Worm (Caenorhabditis elegans): ENCODE measurements around the gene nhr-56.

Gene nhr-56

ce11 chrV:2214428-2215038 lies 4.3 kb upstream of the nhr-56 start, which contains the start of gene nhr-184:
nhr-184 (minus strand) TSS chrV:2214478.
- TF ChIP-seq ref-1 (GFP tag; conservative IDR thresholded peaks at IDR 0.05), result no peak
- TF ChIP-seq ztf-29 (GFP tag; IDR thresholded peaks at IDR 0.05), result no peak
- TF ChIP-seq T22C8.4 (GFP tag; IDR thresholded peaks at IDR 0.05), result no peak
- TF ChIP-seq klf-2 (GFP tag; conservative IDR thresholded peaks at IDR 0.05), result no peak
- no peak for TF ChIP-seq med-1 (GFP tag; optimal IDR thresholded peaks at IDR 0.05; ENCODE audit: insufficient read depth)
- no peak for TF ChIP-seq cog-1 (tag; optimal IDR thresholded peaks at IDR 0.05)
- TF ChIP-seq ztf-23 (GFP tag; IDR thresholded peaks at IDR 0.05), result no peak
- no peak for TF ChIP-seq tab-1 (GFP tag; IDR thresholded peaks at IDR 0.05)
- no peak for TF ChIP-seq flt-1 (GFP tag; IDR thresholded peaks at IDR 0.05)

- TF ChIP-seq T22C8.4 (GFP tag; IDR thresholded peaks at IDR 0.05) (no peak), tab-1 (GFP tag; IDR thresholded peaks at IDR 0.05) (no peak), ztf-29 (GFP tag; IDR thresholded peaks at IDR 0.05) (no peak), med-1 (GFP tag; optimal IDR thresholded peaks at IDR 0.05; ENCODE audit: insufficient read depth) (no peak), flt-1 (GFP tag; IDR thresholded peaks at IDR 0.05) (no peak), ztf-23 (GFP tag; IDR thresholded peaks at IDR 0.05) (no peak), ref-1 (GFP tag; conservative IDR thresholded peaks at IDR 0.05) (no peak), klf-2 (GFP tag; conservative IDR thresholded peaks at IDR 0.05) (no peak), cog-1 (tag; optimal IDR thresholded peaks at IDR 0.05) (no peak)
Observed at ce11 chrV:2215352-2215751, 3.5 kb upstream of the nhr-56 start, which contains the start of gene nstp-8. nstp-8 (plus strand) TSS chrV:2215652.

ce11 chrV:2216927-2217326 lies 1.9 kb upstream of the nhr-56 start:
- TF ChIP-seq ref-1 (GFP tag; conservative IDR thresholded peaks at IDR 0.05) (no peak), klf-2 (GFP tag; conservative IDR thresholded peaks at IDR 0.05) (no peak), flt-1 (GFP tag; IDR thresholded peaks at IDR 0.05) (no peak), med-1 (GFP tag; optimal IDR thresholded peaks at IDR 0.05; ENCODE audit: insufficient read depth) (no peak), tab-1 (GFP tag; IDR thresholded peaks at IDR 0.05) (no peak), ztf-29 (GFP tag; IDR thresholded peaks at IDR 0.05) (no peak), ztf-23 (GFP tag; IDR thresholded peaks at IDR 0.05) (no peak), cog-1 (tag; optimal IDR thresholded peaks at IDR 0.05) (no peak), T22C8.4 (GFP tag; IDR thresholded peaks at IDR 0.05) (no peak)

ce11 chrV:2221764-2222163 lies 3.0 kb downstream of the nhr-56 start, which contains the start of gene nhr-128:
nhr-128 (plus strand) TSS chrV:2222064.
- no peak for TF ChIP-seq flt-1 (GFP tag; IDR thresholded peaks at IDR 0.05)
- TF ChIP-seq ztf-23 (GFP tag; IDR thresholded peaks at IDR 0.05), result no peak
- TF ChIP-seq klf-2 (GFP tag; conservative IDR thresholded peaks at IDR 0.05), result no peak
- TF ChIP-seq T22C8.4 (GFP tag; IDR thresholded peaks at IDR 0.05), result no peak
- no peak for TF ChIP-seq ref-1 (GFP tag; conservative IDR thresholded peaks at IDR 0.05)
- TF ChIP-seq tab-1 (GFP tag; IDR thresholded peaks at IDR 0.05), result no peak
- no peak for TF ChIP-seq ztf-29 (GFP tag; IDR thresholded peaks at IDR 0.05)
- no peak for TF ChIP-seq med-1 (GFP tag; optimal IDR thresholded peaks at IDR 0.05; ENCODE audit: insufficient read depth)

ce11 chrV:2225130-2225529 lies 6.3 kb downstream of the nhr-56 start, which contains the start of gene nhr-103:
nhr-103 (plus strand) TSS chrV:2225430.
- TF ChIP-seq cog-1 (tag; optimal IDR thresholded peaks at IDR 0.05), result no peak
- no peak for TF ChIP-seq T22C8.4 (GFP tag; IDR thresholded peaks at IDR 0.05)
- TF ChIP-seq ref-1 (GFP tag; conservative IDR thresholded peaks at IDR 0.05), result no peak

- TF ChIP-seq med-1 (GFP tag; optimal IDR thresholded peaks at IDR 0.05; ENCODE audit: insufficient read depth), result no peak
- no peak for TF ChIP-seq ref-1 (GFP tag; conservative IDR thresholded peaks at IDR 0.05)
- TF ChIP-seq cog-1 (tag; optimal IDR thresholded peaks at IDR 0.05), result no peak
- TF ChIP-seq T22C8.4 (GFP tag; IDR thresholded peaks at IDR 0.05), result no peak
- no peak for TF ChIP-seq tab-1 (GFP tag; IDR thresholded peaks at IDR 0.05)
- no peak for TF ChIP-seq ztf-23 (GFP tag; IDR thresholded peaks at IDR 0.05)
- TF ChIP-seq ztf-29 (GFP tag; IDR thresholded peaks at IDR 0.05), result no peak
- no peak for TF ChIP-seq flt-1 (GFP tag; IDR thresholded peaks at IDR 0.05)
- no peak for TF ChIP-seq klf-2 (GFP tag; conservative IDR thresholded peaks at IDR 0.05)
Observed at ce11 chrV:2226903-2227302, 8.1 kb downstream of the nhr-56 start, which contains the start of gene nhr-18. nhr-18 (plus strand) TSS chrV:2227203.

ce11 chrV:2228781-2229180 lies 10.0 kb downstream of the nhr-56 start, which contains the start of gene nhr-126:
nhr-126 (plus strand) TSS chrV:2229081.
- TF ChIP-seq cog-1 (tag; optimal IDR thresholded peaks at IDR 0.05) (no peak), T22C8.4 (GFP tag; IDR thresholded peaks at IDR 0.05) (no peak), ztf-29 (GFP tag; IDR thresholded peaks at IDR 0.05) (no peak), med-1 (GFP tag; optimal IDR thresholded peaks at IDR 0.05; ENCODE audit: insufficient read depth) (no peak), flt-1 (GFP tag; IDR thresholded peaks at IDR 0.05) (no peak), ztf-23 (GFP tag; IDR thresholded peaks at IDR 0.05) (no peak), tab-1 (GFP tag; IDR thresholded peaks at IDR 0.05) (no peak), klf-2 (GFP tag; conservative IDR thresholded peaks at IDR 0.05) (no peak), ref-1 (GFP tag; conservative IDR thresholded peaks at IDR 0.05) (no peak)

ce11 chrV:2230912-2231311 lies 12.1 kb downstream of the nhr-56 start, which contains the start of gene nhr-134:
nhr-134 (plus strand) TSS chrV:2231223.
- TF ChIP-seq flt-1 (GFP tag; IDR thresholded peaks at IDR 0.05) (no peak), tab-1 (GFP tag; IDR thresholded peaks at IDR 0.05) (no peak), klf-2 (GFP tag; conservative IDR thresholded peaks at IDR 0.05) (no peak), cog-1 (tag; optimal IDR thresholded peaks at IDR 0.05) (no peak), ztf-23 (GFP tag; IDR thresholded peaks at IDR 0.05) (no peak), T22C8.4 (GFP tag; IDR thresholded peaks at IDR 0.05) (no peak), med-1 (GFP tag; optimal IDR thresholded peaks at IDR 0.05; ENCODE audit: insufficient read depth) (no peak), ztf-29 (GFP tag; IDR thresholded peaks at IDR 0.05) (no peak), ref-1 (GFP tag; conservative IDR thresholded peaks at IDR 0.05) (no peak)

ce11 chrV:2233177-2233576 lies 14.4 kb downstream of the nhr-56 start, which contains the start of gene nhr-96:
nhr-96 (plus strand) TSS chrV:2233477.
- TF ChIP-seq T22C8.4 (GFP tag; IDR thresholded peaks at IDR 0.05) (no peak), flt-1 (GFP tag; IDR thresholded peaks at IDR 0.05) (no peak)

- no peak for TF ChIP-seq flt-1 (GFP tag; IDR thresholded peaks at IDR 0.05)
- no peak for TF ChIP-seq cog-1 (tag; optimal IDR thresholded peaks at IDR 0.05)
- no peak for TF ChIP-seq ztf-29 (GFP tag; IDR thresholded peaks at IDR 0.05)
- TF ChIP-seq tab-1 (GFP tag; IDR thresholded peaks at IDR 0.05), result no peak
- no peak for TF ChIP-seq med-1 (GFP tag; optimal IDR thresholded peaks at IDR 0.05; ENCODE audit: insufficient read depth)
- no peak for TF ChIP-seq ztf-23 (GFP tag; IDR thresholded peaks at IDR 0.05)
- TF ChIP-seq ref-1 (GFP tag; conservative IDR thresholded peaks at IDR 0.05), result no peak
- no peak for TF ChIP-seq klf-2 (GFP tag; conservative IDR thresholded peaks at IDR 0.05)
Observed at ce11 chrV:2235848-2236247, 17.0 kb downstream of the nhr-56 start, which contains the start of gene cyp-33C4. cyp-33C4 (plus strand) TSS chrV:2236140.

All from whole organism, midembryonic.